Worm (Caenorhabditis elegans): ENCODE measurements around the gene F46E10.18.

The F46E10.18 gene

ce11 chrV:6516491-6517304 is 4.1 kb upstream of the F46E10.18 start, which contains the start of gene mdh-1 (continued):
- TF ChIP-seq atf-7 (tag; optimal IDR thresholded peaks at IDR 0.05) (no peak), F39B2.1 (GFP tag; IDR thresholded peaks at IDR 0.05) (no peak), F22D6.2 (tag; optimal IDR thresholded peaks at IDR 0.05) (no peak), him-1 (tag; optimal IDR thresholded peaks at IDR 0.05) (no peak), xnd-1 (tag; optimal IDR thresholded peaks at IDR 0.05) (no peak), madf-6 (GFP tag; IDR thresholded peaks at IDR 0.05) (no peak), T26A5.8 (tag; optimal IDR thresholded peaks at IDR 0.05) (no peak), bed-1 (GFP tag; IDR thresholded peaks at IDR 0.05) (no peak), repo-1 (tag; optimal IDR thresholded peaks at IDR 0.05) (no peak), lsy-27 (tag; optimal IDR thresholded peaks at IDR 0.05; ENCODE audit: borderline replicate concordance, insufficient read depth) (no peak), hlh-26 (GFP tag; conservative IDR thresholded peaks at IDR 0.05) (no peak), Y79H2A.3 (GFP tag; conservative IDR thresholded peaks at IDR 0.05) (no peak), ztf-6 (GFP tag; IDR thresholded peaks at IDR 0.05) (no peak), C17E4.6 (GFP tag; IDR thresholded peaks at IDR 0.05) (no peak), rpc-1 (optimal IDR thresholded peaks at IDR 0.05) (no peak), rpc-1 (tag; optimal IDR thresholded peaks at IDR 0.05) (no peak), C06A6.2 (GFP tag; conservative IDR thresholded peaks at IDR 0.05) (no peak), nfyb-1 (GFP tag; IDR thresholded peaks at IDR 0.05) (peak; percentile 40; the same call in 1 of the 2 replicates), ztf-3 (GFP tag; optimal IDR thresholded peaks at IDR 0.05) (no peak), B0336.3 (GFP tag; IDR thresholded peaks at IDR 0.05) (no peak), hsf-1 (GFP tag; IDR thresholded peaks at IDR 0.05) (no peak), ztf-22 (GFP tag; optimal IDR thresholded peaks at IDR 0.05) (no peak), rec-8 (tag; optimal IDR thresholded peaks at IDR 0.05) (no peak), Y56A3A.18 (GFP tag; IDR thresholded peaks at IDR 0.05) (no peak), akir-1 (GFP tag; optimal IDR thresholded peaks at IDR 0.05) (no peak), fkh-3 (tag; optimal IDR thresholded peaks at IDR 0.05) (no peak), egl-44 (GFP tag; IDR thresholded peaks at IDR 0.05) (no peak), let-607 (tag; optimal IDR thresholded peaks at IDR 0.05) (peak in 1 of 2 experiments; percentile 24), pbrm-1 (GFP tag; IDR thresholded peaks at IDR 0.05) (0 out of 2 replicates have a peak, but pooled peaks have one; percentile 2), chd-7 (tag; optimal IDR thresholded peaks at IDR 0.05) (no peak), F23B12.7 (tag; optimal IDR thresholded peaks at IDR 0.05; ENCODE audit: insufficient read depth) (no peak), zim-3 (tag; optimal IDR thresholded peaks at IDR 0.05) (no peak), gei-17 (GFP tag; optimal IDR thresholded peaks at IDR 0.05) (no peak), mel-28 (tag; optimal IDR thresholded peaks at IDR 0.05; ENCODE audit: borderline replicate concordance) (no peak), ztf-18 (tag; optimal IDR thresholded peaks at IDR 0.05) (no peak), tbx-9 (tag; optimal IDR thresholded peaks at IDR 0.05; ENCODE audit: borderline replicate concordance) (no peak), Y53F4B.3 (GFP tag; IDR thresholded peaks at IDR 0.05) (no peak), ceh-40 (GFP tag; IDR thresholded peaks at IDR 0.05) (no peak), B0035.1 (tag; optimal IDR thresholded peaks at IDR 0.05) (no peak), K12H6.12 (tag; optimal IDR thresholded peaks at IDR 0.05) (peak; percentile 4), egl-18 (GFP tag; IDR thresholded peaks at IDR 0.05) (no peak), die-1 (tag; optimal IDR thresholded peaks at IDR 0.05) (no peak), snpc-3.4 (tag; optimal IDR thresholded peaks at IDR 0.05) (no peak), sptf-2 (GFP tag; optimal IDR thresholded peaks at IDR 0.05) (no peak), F33H1.4 (GFP tag; IDR thresholded peaks at IDR 0.05) (no peak), attf-5 (GFP tag; optimal IDR thresholded peaks at IDR 0.05) (peak; percentile 8), ceh-27 (GFP tag; optimal IDR thresholded peaks at IDR 0.05) (peak; percentile 26)

Data from whole organism, young adult.